Fruit fly (Drosophila melanogaster): ENCODE data around the gene CG8492.
A peak's percentile ranks its signal among the peaks of the same experiment; 100 is the strongest.

The CG8492 gene

dm6 chr3L:7726285-7726684 is 5.7 kb downstream of the CG8492 start, which contains the start of gene CG7457 (continued):
- TF ChIP-seq CG13287 (GFP tag; IDR thresholded peaks at IDR 0.05; ENCODE audit: partially characterized antibody) (peak; percentile 97), CG4328 (GFP tag; optimal IDR thresholded peaks at IDR 0.05) (no peak), ac (GFP tag; optimal IDR thresholded peaks at IDR 0.05) (no peak), gcm (GFP tag; optimal IDR thresholded peaks at IDR 0.05) (no peak), pan (optimal IDR thresholded peaks at IDR 0.05) (no peak), pan (GFP tag; optimal IDR thresholded peaks at IDR 0.05 in 1 of 2, IDR thresholded peaks at IDR 0.05 in 1 of 2) (no peak), CHES-1-like (GFP tag; optimal IDR thresholded peaks at IDR 0.05) (no peak), corto (GFP tag; optimal IDR thresholded peaks at IDR 0.05) (no peak), seq (GFP tag; IDR thresholded peaks at IDR 0.05) (no peak), CG14441 (GFP tag; IDR thresholded peaks at IDR 0.05) (no peak), hth (optimal IDR thresholded peaks at IDR 0.05) (no peak), CG8290 (GFP tag; optimal IDR thresholded peaks at IDR 0.05) (peak; percentile 5), CG8290 (tag; optimal IDR thresholded peaks at IDR 0.05) (peak; percentile 28 to 75), CG3281 (GFP tag; optimal IDR thresholded peaks at IDR 0.05) (no peak), crol (GFP tag; IDR thresholded peaks at IDR 0.05) (no peak), CG11247 (GFP tag; IDR thresholded peaks at IDR 0.05) (no peak), CG15601 (tag; optimal IDR thresholded peaks at IDR 0.05) (peak; percentile 54), ftz-f1 (GFP tag; optimal IDR thresholded peaks at IDR 0.05) (no peak), CG13894 (tag; optimal IDR thresholded peaks at IDR 0.05) (no peak), CG5180 (GFP tag; optimal IDR thresholded peaks at IDR 0.05) (no peak), vnd (GFP tag; IDR thresholded peaks at IDR 0.05; ENCODE audit: partially characterized antibody) (peak; percentile 92), gfzf (GFP tag; optimal IDR thresholded peaks at IDR 0.05) (peak; percentile 50), CG6175 (GFP tag; IDR thresholded peaks at IDR 0.05) (no peak), Scr (GFP tag; IDR thresholded peaks at IDR 0.05; ENCODE audit: partially characterized antibody) (peak; percentile 95), sisA (GFP tag; IDR thresholded peaks at IDR 0.05) (no peak), CG7357 (GFP tag; IDR thresholded peaks at IDR 0.05) (no peak), CG13624 (GFP tag; optimal IDR thresholded peaks at IDR 0.05) (no peak), CG6254 (GFP tag; optimal IDR thresholded peaks at IDR 0.05) (no peak), E2f1 (GFP tag; IDR thresholded peaks at IDR 0.05) (no peak), Gsc (GFP tag; IDR thresholded peaks at IDR 0.05) (no peak), Dbx (GFP tag; IDR thresholded peaks at IDR 0.05) (no peak), so (GFP tag; IDR thresholded peaks at IDR 0.05) (no peak), Dref (GFP tag; IDR thresholded peaks at IDR 0.05) (peak; percentile 94), CG8281 (tag; optimal IDR thresholded peaks at IDR 0.05) (no peak), CG17612 (GFP tag; IDR thresholded peaks at IDR 0.05) (no peak), exex (tag; optimal IDR thresholded peaks at IDR 0.05) (no peak), sna (GFP tag; IDR thresholded peaks at IDR 0.05; ENCODE audit: partially characterized antibody) (peak; percentile 93), CG15514 (GFP tag; optimal IDR thresholded peaks at IDR 0.05) (peak; percentile 15), sd (tag; optimal IDR thresholded peaks at IDR 0.05) (peak; percentile 73), knrl (GFP tag; IDR thresholded peaks at IDR 0.05; ENCODE audit: partially characterized antibody) (peak; percentile 94), abd-A (tag; optimal IDR thresholded peaks at IDR 0.05) (no peak), CrebB (tag; optimal IDR thresholded peaks at IDR 0.05) (no peak), Myb (GFP tag; optimal IDR thresholded peaks at IDR 0.05) (peak; percentile 69), tin (GFP tag; optimal IDR thresholded peaks at IDR 0.05) (no peak), al (GFP tag; IDR thresholded peaks at IDR 0.05) (no peak), CG13775 (GFP tag; optimal IDR thresholded peaks at IDR 0.05) (no peak), pros (GFP tag; optimal IDR thresholded peaks at IDR 0.05) (no peak), Hand (GFP tag; optimal IDR thresholded peaks at IDR 0.05) (no peak), CG33213 (GFP tag; optimal IDR thresholded peaks at IDR 0.05) (no peak), E2f2 (GFP tag; IDR thresholded peaks at IDR 0.05) (peak; percentile 70), CG10979 (tag; optimal IDR thresholded peaks at IDR 0.05) (no peak), z (GFP tag; IDR thresholded peaks at IDR 0.05) (no peak)

All from whole organism, embryonic.